Worm (Caenorhabditis elegans): Measurements from ENCODE around the gene ZC443.1.

DNA sequence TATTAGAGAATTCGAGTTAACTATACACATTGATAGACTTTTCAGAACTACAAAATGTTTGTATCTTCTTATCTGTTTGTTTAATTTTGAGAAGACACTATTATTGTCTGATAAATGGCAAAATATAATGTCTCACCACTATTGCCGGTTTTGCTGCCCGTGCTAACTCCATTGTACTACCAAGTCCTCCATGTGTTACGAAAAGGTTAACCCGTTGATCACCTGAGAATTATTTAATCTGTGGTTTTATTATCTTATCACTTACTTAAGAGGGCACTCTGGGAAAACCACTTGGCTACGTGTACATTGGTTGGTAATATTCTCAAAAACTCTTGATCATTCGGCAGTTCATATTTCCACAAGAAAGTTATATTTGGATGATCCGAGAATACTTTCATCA is 14.0 kb downstream of the ZC443.1 start:
- no peak for TF ChIP-seq sox-4 (tag; optimal IDR thresholded peaks at IDR 0.05)
- TF ChIP-seq gmeb-2 (tag; optimal IDR thresholded peaks at IDR 0.05): no peak
- no peak for TF ChIP-seq C08G9.2 (tag; optimal IDR thresholded peaks at IDR 0.05)
- no peak for TF ChIP-seq tbx-7 (tag; optimal IDR thresholded peaks at IDR 0.05)
- no peak for TF ChIP-seq unc-86 (tag; optimal IDR thresholded peaks at IDR 0.05)
- no peak for TF ChIP-seq tbx-2 (tag; optimal IDR thresholded peaks at IDR 0.05)
- TF ChIP-seq ama-1 (optimal IDR thresholded peaks at IDR 0.05): no peak
- no peak for TF ChIP-seq C38D4.7 (GFP tag; optimal IDR thresholded peaks at IDR 0.05)
- no peak for TF ChIP-seq rnt-1 (tag; optimal IDR thresholded peaks at IDR 0.05)
- no peak for TF ChIP-seq nhr-11 (tag; optimal IDR thresholded peaks at IDR 0.05)
- TF ChIP-seq nfya-1 (tag; optimal IDR thresholded peaks at IDR 0.05): no peak
- TF ChIP-seq pha-4 (tag; optimal IDR thresholded peaks at IDR 0.05): no peak
- TF ChIP-seq lin-11 (tag; optimal IDR thresholded peaks at IDR 0.05): no peak
- TF ChIP-seq hlh-13 (GFP tag; optimal IDR thresholded peaks at IDR 0.05): no peak
